Worm (Caenorhabditis elegans) whole organism, young adult: Measurements from ENCODE around the gene ZK822.10.

Source experiments
- atf-7 ChIP-seq: sonication (generic microtip); optimal IDR thresholded peaks from 2 replicates; lab custom pipeline; 2017; ENCODE audit warnings: mild to moderate bottlenecking, missing genetic modification characterization, missing compliant biosample characterization
- dpl-1 ChIP-seq: fragments of 150-350 bp; optimal IDR thresholded peaks from 2 replicates; lab custom pipeline; 2014; ENCODE audit warnings: missing biosample characterization, missing genetic modification reagents, missing genetic modification characterization

- TF ChIP-seq atf-7 (no peak), dpl-1 (GFP tag; lab: Kevin White, UChicago) (no peak)
These were observed 19.2 kb upstream of the ZK822.10 start for ce11 chrIV:11897710-11898109.
